Worm (Caenorhabditis elegans): Measurements from ENCODE around the gene dkc-1.

Gene dkc-1

DNA sequence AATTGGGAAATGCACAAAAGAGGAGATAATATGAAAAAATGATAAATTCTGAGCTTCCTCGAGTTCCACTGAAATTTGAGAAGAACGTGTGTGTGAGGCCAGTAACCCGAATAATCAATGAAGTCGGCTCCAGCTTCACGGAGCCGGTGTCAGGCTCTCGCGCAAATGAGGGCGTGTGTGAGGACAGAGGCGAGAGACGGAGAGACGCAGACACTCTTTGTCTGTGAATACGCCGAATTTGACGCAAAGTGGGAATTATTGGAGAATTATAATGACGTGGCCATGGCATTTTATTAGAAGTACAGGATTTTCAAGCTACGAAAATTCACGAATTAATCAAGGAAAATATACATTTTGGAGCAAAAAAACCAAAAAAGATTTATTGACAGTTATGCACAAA is 8.3 kb upstream of the dkc-1 start:
- TF ChIP-seq ceh-48 (tag; optimal IDR thresholded peaks at IDR 0.05) (peak; percentile 68), lin-11 (tag; optimal IDR thresholded peaks at IDR 0.05) (no peak), Y22D7AL.16 (tag; optimal IDR thresholded peaks at IDR 0.05) (no peak), rnt-1 (tag; optimal IDR thresholded peaks at IDR 0.05) (no peak), nfya-1 (tag; optimal IDR thresholded peaks at IDR 0.05) (peak; percentile 9), ceh-6 (GFP tag; optimal IDR thresholded peaks at IDR 0.05) (no peak), ceh-14 (tag; optimal IDR thresholded peaks at IDR 0.05) (no peak), ceh-31 (tag; optimal IDR thresholded peaks at IDR 0.05) (peak; percentile 37), C38D4.7 (GFP tag; optimal IDR thresholded peaks at IDR 0.05) (no peak), unc-42 (tag; optimal IDR thresholded peaks at IDR 0.05) (peak; percentile 30), tbx-2 (tag; optimal IDR thresholded peaks at IDR 0.05) (peak; percentile 34), ceh-34 (tag; optimal IDR thresholded peaks at IDR 0.05) (peak; percentile 78), elt-2 (tag; optimal IDR thresholded peaks at IDR 0.05) (peak; percentile 12), ama-1 (optimal IDR thresholded peaks at IDR 0.05) (peak; percentile 50), hlh-13 (GFP tag; optimal IDR thresholded peaks at IDR 0.05) (no peak)

DNA sequence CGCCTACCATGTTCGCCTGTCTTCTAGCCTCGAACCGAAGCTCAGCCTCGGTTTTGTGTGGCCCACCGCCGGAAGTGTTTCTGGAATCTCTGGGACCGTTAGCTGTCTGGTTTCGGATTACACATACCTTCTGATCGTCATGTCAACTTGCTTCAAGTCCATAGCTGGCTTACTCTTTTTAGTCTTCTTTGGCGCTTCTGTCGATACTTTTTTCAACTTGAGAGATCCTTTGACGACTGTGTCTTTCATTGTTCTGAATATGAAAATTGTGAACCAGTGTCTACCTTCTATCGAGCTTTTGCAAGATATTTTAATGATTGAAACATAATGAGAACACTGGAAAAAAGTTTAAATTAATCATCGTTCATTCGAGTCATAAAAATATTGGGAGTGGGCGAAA is 7.7 kb upstream of the dkc-1 start, which contains the start of gene K01G5.8:
Gene K01G5.8 (minus strand): TSS at position 255 of the 400 bp plus-strand sequence.
- TF ChIP-seq syd-9 (tag; optimal IDR thresholded peaks at IDR 0.05), result no peak
- no peak for TF ChIP-seq lin-11 (tag; optimal IDR thresholded peaks at IDR 0.05)
- no peak for TF ChIP-seq ceh-19 (GFP tag; optimal IDR thresholded peaks at IDR 0.05)
- TF ChIP-seq ceh-30 (tag; optimal IDR thresholded peaks at IDR 0.05), result no peak
- no peak for TF ChIP-seq sdc-2 (tag; optimal IDR thresholded peaks at IDR 0.05)
- TF ChIP-seq hlh-30 (tag; optimal IDR thresholded peaks at IDR 0.05; ENCODE audit: insufficient read depth), result no peak
- TF ChIP-seq pat-9 (tag; optimal IDR thresholded peaks at IDR 0.05), result no peak
- TF ChIP-seq tbx-2 (tag; optimal IDR thresholded peaks at IDR 0.05), result no peak
- TF ChIP-seq madf-2 (tag; optimal IDR thresholded peaks at IDR 0.05), result no peak
- TF ChIP-seq T23F11.4 (GFP tag; optimal IDR thresholded peaks at IDR 0.05), result no peak
- no peak for TF ChIP-seq dmd-4 (tag; optimal IDR thresholded peaks at IDR 0.05; ENCODE audit: borderline replicate concordance)
- TF ChIP-seq ceh-24 (tag; optimal IDR thresholded peaks at IDR 0.05), result no peak
- no peak for TF ChIP-seq ceh-48 (tag; optimal IDR thresholded peaks at IDR 0.05)
- no peak for TF ChIP-seq C08G9.2 (tag; optimal IDR thresholded peaks at IDR 0.05)
- TF ChIP-seq sox-4 (tag; optimal IDR thresholded peaks at IDR 0.05), result no peak
- no peak for TF ChIP-seq ceh-18 (tag; optimal IDR thresholded peaks at IDR 0.05)
- no peak for TF ChIP-seq ceh-2 (tag; optimal IDR thresholded peaks at IDR 0.05)
- TF ChIP-seq zip-5 (tag; optimal IDR thresholded peaks at IDR 0.05), result no peak

DNA sequence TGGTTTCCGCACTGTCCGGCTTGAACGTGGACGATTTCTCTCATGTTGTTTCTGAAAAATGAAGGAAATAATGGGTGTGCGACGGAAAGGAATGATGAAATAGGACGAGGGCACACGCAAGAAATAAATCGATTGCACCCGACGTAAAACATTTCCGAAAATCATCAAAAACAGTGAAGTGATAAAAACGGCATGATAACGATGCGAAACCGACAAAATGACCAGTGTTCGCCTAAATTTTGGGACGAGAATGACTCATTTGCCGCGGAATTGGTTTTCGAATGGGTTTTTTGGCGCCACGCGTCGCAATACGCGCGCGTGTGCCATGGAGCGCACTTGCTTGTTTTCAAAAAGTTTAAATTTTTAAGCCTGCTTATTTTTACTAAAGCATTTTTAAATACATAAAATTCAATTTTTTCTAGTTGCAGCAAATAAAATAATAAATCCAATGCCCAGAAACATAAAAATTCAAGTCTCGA is 5.8 kb upstream of the dkc-1 start, which contains the start of the genes tbb-1 and rib-2:
Gene tbb-1 (minus strand): TSS at position 51 of the 479 bp plus-strand sequence.
Gene rib-2 (plus strand): TSS at position 429 of the 479 bp plus-strand sequence.
- TF ChIP-seq ceh-34 (tag; optimal IDR thresholded peaks at IDR 0.05) (peak; percentile 24), ceh-31 (tag; optimal IDR thresholded peaks at IDR 0.05) (peak; percentile 21), dve-1 (tag; optimal IDR thresholded peaks at IDR 0.05) (no peak), nfya-1 (tag; optimal IDR thresholded peaks at IDR 0.05) (peak; percentile 34), elt-2 (tag; optimal IDR thresholded peaks at IDR 0.05) (peak; percentile 37), unc-42 (tag; optimal IDR thresholded peaks at IDR 0.05) (peak; percentile 31), ceh-30 (tag; optimal IDR thresholded peaks at IDR 0.05) (peak; percentile 32), K09A11.1 (tag; optimal IDR thresholded peaks at IDR 0.05; ENCODE audit: insufficient read depth) (no peak), ceh-14 (tag; optimal IDR thresholded peaks at IDR 0.05) (peak; percentile 11), tbx-2 (tag; optimal IDR thresholded peaks at IDR 0.05) (peak; percentile 21)

ce11 chrIII:10746406-10746807 is 1.8 kb upstream of the dkc-1 start:
- TF ChIP-seq ahr-1 (tag; optimal IDR thresholded peaks at IDR 0.05) (no peak), odd-2 (tag; optimal IDR thresholded peaks at IDR 0.05) (no peak), ama-1 (optimal IDR thresholded peaks at IDR 0.05) (no peak), ztf-16 (tag; optimal IDR thresholded peaks at IDR 0.05) (no peak), unc-42 (tag; optimal IDR thresholded peaks at IDR 0.05) (no peak), ceh-45 (GFP tag; IDR thresholded peaks at IDR 0.05) (no peak), che-1 (tag; optimal IDR thresholded peaks at IDR 0.05) (no peak), pax-1 (tag; optimal IDR thresholded peaks at IDR 0.05) (no peak), dve-1 (tag; optimal IDR thresholded peaks at IDR 0.05) (no peak), hlh-30 (tag; optimal IDR thresholded peaks at IDR 0.05; ENCODE audit: insufficient read depth) (no peak), sox-4 (tag; optimal IDR thresholded peaks at IDR 0.05) (no peak), K09A11.1 (tag; optimal IDR thresholded peaks at IDR 0.05; ENCODE audit: insufficient read depth) (no peak), C08G9.2 (tag; optimal IDR thresholded peaks at IDR 0.05) (no peak), ref-2 (tag; optimal IDR thresholded peaks at IDR 0.05) (no peak), C38D4.7 (GFP tag; optimal IDR thresholded peaks at IDR 0.05) (no peak)

All from whole organism, late embryonic.